Worm (Caenorhabditis elegans) whole organism, L2 larva: Measurements from ENCODE around the gene lgc-1.

Experiments
- C34F6.9 ChIP-seq: fragments of 150-350 bp; optimal IDR thresholded peaks from 2 replicates; lab custom pipeline; 2014; ENCODE audit warnings: missing biosample characterization, missing genetic modification characterization
- F13H6.1 ChIP-seq: sonication (generic microtip); optimal IDR thresholded peaks from 2 replicates; lab custom pipeline; 2016; ENCODE audit warnings: missing genetic modification characterization, missing compliant biosample characterization
- ZK546.5 ChIP-seq: sonication (generic microtip); optimal IDR thresholded peaks from 2 replicates; lab custom pipeline; 2017; ENCODE audit warnings: missing biosample characterization, missing genetic modification characterization
- alr-1 ChIP-seq: fragments of 150-350 bp; optimal IDR thresholded peaks from 2 replicates; lab custom pipeline; 2014; ENCODE audit warnings: missing biosample characterization, missing genetic modification characterization
- aly-2 ChIP-seq: fragments of 150-350 bp; optimal IDR thresholded peaks from 2 replicates; lab custom pipeline; 2014; ENCODE audit warnings: missing biosample characterization, missing genetic modification characterization
- ama-1 ChIP-seq: fragments of 150-350 bp; optimal IDR thresholded peaks from 2 replicates; lab custom pipeline; 2018; ENCODE audit warnings: inconsistent platforms
- blmp-1 ChIP-seq: sonication (generic microtip); optimal IDR thresholded peaks from 2 replicates; lab custom pipeline; 2017; ENCODE audit warnings: missing genetic modification characterization, mild to moderate bottlenecking, missing compliant biosample characterization, antibody characterized with exemption, moderate library complexity; ENCODE audit not compliant: insufficient read depth
- dmd-4 ChIP-seq: sonication (generic microtip); optimal IDR thresholded peaks from 2 replicates; lab custom pipeline; 2017; ENCODE audit warnings: missing biosample characterization, missing genetic modification characterization
- egl-27 ChIP-seq: sonication (generic microtip); optimal IDR thresholded peaks from 3 replicates; lab custom pipeline; 2017; ENCODE audit warnings: missing biosample characterization, missing genetic modification reagents, missing genetic modification characterization
- elt-1 ChIP-seq: fragments of 150-350 bp; optimal IDR thresholded peaks from 2 replicates; lab custom pipeline; 2014; ENCODE audit warnings: missing biosample characterization, missing genetic modification characterization
- elt-3 ChIP-seq: sonication (generic microtip); optimal IDR thresholded peaks from 2 replicates; lab custom pipeline; 2017; ENCODE audit warnings: missing biosample characterization, missing genetic modification characterization
- fos-1 ChIP-seq: fragments of 150-350 bp; optimal IDR thresholded peaks from 2 replicates; lab custom pipeline; 2014; ENCODE audit warnings: missing biosample characterization, missing genetic modification characterization
- gmeb-1 ChIP-seq: fragments of 150-350 bp; optimal IDR thresholded peaks from 2 replicates; lab custom pipeline; 2014; ENCODE audit warnings: missing biosample characterization, missing genetic modification characterization
- lin-11 ChIP-seq: fragments of 150-350 bp; sonication (generic microtip); optimal IDR thresholded peaks from 2 replicates; lab custom pipeline; 2014; ENCODE audit warnings: missing biosample characterization, missing genetic modification characterization, inconsistent platforms, mixed read lengths
- lin-13 ChIP-seq: fragments of 150-350 bp; optimal IDR thresholded peaks from 2 replicates; lab custom pipeline; 2014; ENCODE audit warnings: missing biosample characterization, missing genetic modification reagents, missing genetic modification characterization
- lin-39 ChIP-seq: fragments of 150-350 bp; optimal IDR thresholded peaks from 2 replicates; lab custom pipeline; 2014; ENCODE audit warnings: missing biosample characterization, missing genetic modification reagents, missing genetic modification characterization
- lsy-2 ChIP-seq, 2 experiments: fragments of 150-350 bp in 1 of 2; sonication (generic microtip) in 1 of 2; optimal IDR thresholded peaks; 2 replicates each; lab custom pipeline; 2014 to 2017; ENCODE audit warnings: missing biosample characterization in 2 of 2, missing genetic modification characterization in 2 of 2
- mbf-1 ChIP-seq: sonication (generic microtip); optimal IDR thresholded peaks from 2 replicates; lab custom pipeline; 2017; ENCODE audit warnings: missing biosample characterization, missing genetic modification characterization
- mdl-1 ChIP-seq, 2 experiments: fragments of 150-350 bp in 1 of 2; sonication (generic microtip) in 1 of 2; optimal IDR thresholded peaks; 2 replicates each; lab custom pipeline; 2017; ENCODE audit warnings: missing biosample characterization in 2 of 2, missing genetic modification characterization in 2 of 2
- nhr-12 ChIP-seq: fragments of 150-350 bp; optimal IDR thresholded peaks from 2 replicates; lab custom pipeline; 2014; ENCODE audit warnings: missing biosample characterization, missing genetic modification characterization
- nhr-129 ChIP-seq: fragments of 150-350 bp; optimal IDR thresholded peaks from 2 replicates; lab custom pipeline; 2014; ENCODE audit warnings: missing biosample characterization, missing genetic modification characterization
- nhr-23 ChIP-seq: fragments of 150-350 bp; optimal IDR thresholded peaks from 2 replicates; lab custom pipeline; 2014; ENCODE audit warnings: missing biosample characterization, missing genetic modification reagents, missing genetic modification characterization
- nhr-25 ChIP-seq: fragments of 150-350 bp; sonication (generic microtip); optimal IDR thresholded peaks from 3 replicates; lab custom pipeline; 2014; ENCODE audit warnings: missing biosample characterization, missing genetic modification characterization
- nhr-6 ChIP-seq: fragments of 150-350 bp; optimal IDR thresholded peaks from 2 replicates; lab custom pipeline; 2014; ENCODE audit warnings: missing biosample characterization, missing genetic modification characterization
- nhr-77 ChIP-seq: fragments of 150-350 bp; optimal IDR thresholded peaks from 2 replicates; lab custom pipeline; 2014; ENCODE audit warnings: missing biosample characterization, missing genetic modification characterization
- peb-1 ChIP-seq: fragments of 150-350 bp; optimal IDR thresholded peaks from 2 replicates; lab custom pipeline; 2014; ENCODE audit warnings: missing biosample characterization, missing genetic modification characterization
- sma-3 ChIP-seq: sonication (generic microtip); optimal IDR thresholded peaks from 2 replicates; lab custom pipeline; 2016; ENCODE audit warnings: missing genetic modification reagents, missing genetic modification characterization, missing compliant biosample characterization
- sma-9 ChIP-seq, 2 experiments: fragments of 150-350 bp in 1 of 2; sonication (generic microtip) in 1 of 2; optimal IDR thresholded peaks; 2 replicates each; lab custom pipeline; 2014 to 2016; ENCODE audit warnings: missing genetic modification characterization in 2 of 2, mild to moderate bottlenecking in 1 of 2, missing biosample characterization in 1 of 2, missing compliant biosample characterization in 1 of 2, missing genetic modification reagents in 1 of 2, moderate library complexity in 1 of 2
- snpc-4 ChIP-seq: fragments of 150-350 bp; optimal IDR thresholded peaks from 2 replicates; lab custom pipeline; 2014; ENCODE audit warnings: missing biosample characterization, missing genetic modification characterization
- unc-39 ChIP-seq: fragments of 150-350 bp; optimal IDR thresholded peaks from 2 replicates; lab custom pipeline; 2014; ENCODE audit warnings: missing biosample characterization, missing genetic modification characterization
- unc-55 ChIP-seq: fragments of 150-350 bp; sonication (generic microtip); optimal IDR thresholded peaks from 3 replicates; lab custom pipeline; 2014; ENCODE audit warnings: missing biosample characterization, missing genetic modification reagents, missing genetic modification characterization
- unc-62 ChIP-seq: fragments of 150-350 bp; optimal IDR thresholded peaks from 2 replicates; lab custom pipeline; 2014; ENCODE audit warnings: missing biosample characterization, missing genetic modification reagents, missing genetic modification characterization
- ztf-1 ChIP-seq: fragments of 200-800 bp; sonication (Bioruptor generic); conservative IDR thresholded peaks from 2 replicates; pipeline ENCODE4 v1.3.6; 2022; ENCODE audit warnings: missing genetic modification characterization, missing compliant biosample characterization
- ztf-4 ChIP-seq: fragments of 150-350 bp; optimal IDR thresholded peaks from 2 replicates; lab custom pipeline; 2014; ENCODE audit warnings: missing biosample characterization, missing genetic modification characterization

lgc-1 gene

ce11 chrV:4144205-4144604, 9.4 kb downstream of the lgc-1 start, which contains the start of gene Y45G5AL.1:
TSS of gene Y45G5AL.1 (plus strand) at chrV:4144505.
- TF ChIP-seq ZK546.5 (no peak), snpc-4 (no peak), lin-13 (GFP tag; lab: Kevin White, UChicago) (no peak), lin-11 (no peak), fos-1 (no peak), unc-55 (GFP tag; lab: Kevin White, UChicago) (no peak), blmp-1 (tag; lab: Kevin White, UChicago) (no peak), unc-39 (tag; lab: Kevin White, UChicago) (no peak), sma-3 (GFP tag; lab: Kevin White, UChicago) (no peak), nhr-6 (tag; lab: Kevin White, UChicago) (no peak), C34F6.9 (tag; lab: Kevin White, UChicago) (no peak), nhr-12 (tag; lab: Kevin White, UChicago) (no peak), gmeb-1 (tag; lab: Kevin White, UChicago) (no peak), ama-1 (lab: Kevin White, UChicago) (no peak), mdl-1 (tag; optimal IDR thresholded peaks at IDR 0.05; lab: Kevin White, UChicago) (no peak), egl-27 (tag; lab: Kevin White, UChicago) (no peak), ztf-4 (tag; lab: Kevin White, UChicago) (no peak), mbf-1 (no peak), peb-1 (tag; lab: Kevin White, UChicago) (no peak), ztf-1 (GFP tag; lab: Robert Waterston, UW) (no peak)

- TF ChIP-seq sma-3 (GFP tag; lab: Kevin White, UChicago) (no peak), nhr-23 (tag; lab: Kevin White, UChicago) (no peak), nhr-25 (tag; lab: Kevin White, UChicago) (no peak), nhr-77 (no peak), alr-1 (no peak), ZK546.5 (no peak), elt-1 (tag; lab: Kevin White, UChicago) (no peak), elt-3 (tag; lab: Kevin White, UChicago) (no peak), ztf-4 (tag; lab: Kevin White, UChicago) (no peak), unc-39 (tag; lab: Kevin White, UChicago) (no peak), nhr-129 (tag; lab: Kevin White, UChicago) (no peak), dmd-4 (tag; lab: Kevin White, UChicago) (no peak), lin-39 (no peak), egl-27 (tag; lab: Kevin White, UChicago) (no peak), lin-11 (no peak), aly-2 (no peak), fos-1 (no peak), ztf-1 (GFP tag; lab: Robert Waterston, UW) (no peak), nhr-6 (tag; lab: Kevin White, UChicago) (no peak)
Measured at ce11 chrV:4151400-4151799, 16.6 kb downstream of the lgc-1 start.

- TF ChIP-seq ztf-1 (GFP tag; lab: Robert Waterston, UW) (no peak), dmd-4 (tag; lab: Kevin White, UChicago) (no peak), mbf-1 (no peak), lsy-2 (tag; optimal IDR thresholded peaks at IDR 0.05; lab: Kevin White, UChicago) (no peak), lin-11 (no peak), nhr-77 (no peak), elt-3 (tag; lab: Kevin White, UChicago) (no peak), unc-62 (GFP tag; lab: Kevin White, UChicago) (no peak), blmp-1 (tag; lab: Kevin White, UChicago) (no peak)
Measured at ce11 chrV:4152200-4152599, 17.4 kb downstream of the lgc-1 start, which contains the start of gene Y45G5AM.6. TSS of gene Y45G5AM.6 (minus strand) at chrV:4152300.

DNA sequence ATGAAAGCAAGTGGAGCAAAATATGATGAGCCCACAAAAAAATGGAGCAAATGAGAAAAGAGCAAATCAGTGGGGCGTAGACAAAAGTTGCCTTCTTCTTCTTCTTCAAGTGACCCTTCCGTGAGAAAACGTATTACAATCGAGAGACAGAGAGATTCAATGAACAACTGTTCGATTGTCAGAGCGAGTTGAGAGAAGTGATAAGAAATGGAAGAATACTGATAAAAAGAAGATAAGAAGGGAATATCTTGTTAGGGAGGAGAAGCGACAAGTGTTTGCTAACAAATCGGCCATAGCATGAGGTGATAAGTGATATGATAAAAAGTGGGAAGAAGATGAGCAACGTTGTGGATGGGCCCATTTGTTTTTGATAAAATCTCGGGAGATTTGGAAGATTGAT, 22.5 kb downstream of the lgc-1 start:
- TF ChIP-seq sma-9 (GFP tag; optimal IDR thresholded peaks at IDR 0.05; lab: Kevin White, UChicago) (peak; percentile 48), sma-9 (tag; optimal IDR thresholded peaks at IDR 0.05; lab: Kevin White, UChicago) (no peak), unc-39 (tag; lab: Kevin White, UChicago) (no peak), dmd-4 (tag; lab: Kevin White, UChicago) (no peak), ZK546.5 (no peak), egl-27 (tag; lab: Kevin White, UChicago) (no peak), nhr-129 (tag; lab: Kevin White, UChicago) (peak; percentile 66), ztf-4 (tag; lab: Kevin White, UChicago) (peak; percentile 34), C34F6.9 (tag; lab: Kevin White, UChicago) (peak; percentile 39), F13H6.1 (tag; lab: Kevin White, UChicago) (peak; percentile 85), lsy-2 (tag; optimal IDR thresholded peaks at IDR 0.05; lab: Kevin White, UChicago) (peak in 1 of 2 experiments; percentile 48)
